Worm (Caenorhabditis elegans) whole organism, L4 larva: ENCODE measurements around the gene lgc-33.

Experiments
- D1046.2 ChIP-seq: fragments of 200-800 bp; sonication (Bioruptor generic); IDR thresholded peaks from 2 replicates; pipeline ENCODE4 v1.3.6; 2022; ENCODE audit warnings: missing genetic modification characterization, missing compliant biosample characterization
- F10B5.3 ChIP-seq: sonication (generic microtip); optimal IDR thresholded peaks from 2 replicates; lab custom pipeline; 2016; ENCODE audit warnings: mild to moderate bottlenecking, missing genetic modification characterization, missing compliant biosample characterization
- F26F4.8 ChIP-seq: fragments of 200-800 bp; sonication (Bioruptor generic); conservative IDR thresholded peaks from 2 replicates; pipeline ENCODE4 v1.3.6; 2022; ENCODE audit warnings: missing genetic modification characterization, missing compliant biosample characterization
- F44E2.7 ChIP-seq: fragments of 200-800 bp; sonication (Bioruptor generic); IDR thresholded peaks from 2 replicates; pipeline ENCODE4 v2.1.2; 2022; ENCODE audit warnings: missing genetic modification characterization, missing compliant biosample characterization
- Y105C5A.15 ChIP-seq: fragments of 200-800 bp; sonication (Bioruptor generic); IDR thresholded peaks from 2 replicates; pipeline ENCODE4 v1.3.6; 2022; ENCODE audit warnings: missing genetic modification characterization, missing compliant biosample characterization
- Y48G9A.11 ChIP-seq: fragments of 200-800 bp; sonication (Bioruptor generic); IDR thresholded peaks from 2 replicates; pipeline ENCODE4 v1.3.6; 2022; ENCODE audit warnings: missing genetic modification reagents, missing genetic modification characterization, missing compliant biosample characterization
- Y75B8A.6 ChIP-seq: fragments of 200-800 bp; sonication (Bioruptor generic); IDR thresholded peaks from 2 replicates; pipeline ENCODE4 v1.3.6; 2022; ENCODE audit warnings: missing genetic modification reagents, missing genetic modification characterization, missing compliant biosample characterization
- ZK546.5 ChIP-seq, 2 experiments: sonication (generic microtip); optimal IDR thresholded peaks; 2 replicates each; lab custom pipeline; 2017; ENCODE audit warnings: missing biosample characterization in 2 of 2, missing genetic modification characterization in 2 of 2
- aha-1 ChIP-seq: fragments of 150-350 bp; peaks from one replicate; lab custom pipeline; 2014; ENCODE audit warnings: missing biosample characterization, missing genetic modification characterization
- ama-1 ChIP-seq: fragments of 150-350 bp; optimal IDR thresholded peaks from 2 replicates; lab custom pipeline; 2014; ENCODE audit warnings: inconsistent platforms, mixed read lengths
- arid-1 ChIP-seq: fragments of 200-800 bp; sonication (Bioruptor generic); conservative IDR thresholded peaks from 2 replicates; pipeline ENCODE4 v1.3.6; 2022; ENCODE audit warnings: missing genetic modification reagents, missing genetic modification characterization, missing compliant biosample characterization
- ceh-28 ChIP-seq: fragments of 150-350 bp; optimal IDR thresholded peaks from 2 replicates; lab custom pipeline; 2014; ENCODE audit warnings: missing biosample characterization, missing genetic modification reagents, missing genetic modification characterization
- cey-2 ChIP-seq: sonication (generic microtip); optimal IDR thresholded peaks from 3 replicates; lab custom pipeline; 2017; ENCODE audit warnings: missing genetic modification characterization, mild to moderate bottlenecking, missing compliant biosample characterization, antibody characterized with exemption, borderline replicate concordance; ENCODE audit not compliant: insufficient read depth
- ctbp-1 ChIP-seq: fragments of 200-800 bp; sonication (Bioruptor generic); IDR thresholded peaks from 2 replicates; pipeline ENCODE4 v1.3.6; 2022; ENCODE audit warnings: missing genetic modification reagents, missing genetic modification characterization, missing compliant biosample characterization
- daf-16 ChIP-seq, 3 experiments: sonication (generic microtip); optimal IDR thresholded peaks; 2 replicates each; lab custom pipeline; 2016 to 2017; ENCODE audit warnings: missing genetic modification characterization in 3 of 3, missing genetic modification reagents in 3 of 3, mild to moderate bottlenecking in 2 of 3, missing compliant biosample characterization in 2 of 3, missing biosample characterization in 1 of 3, moderate library complexity in 1 of 3
- dmd-6 ChIP-seq: fragments of 200-800 bp; sonication (Bioruptor generic); IDR thresholded peaks from 2 replicates; pipeline ENCODE4 v1.3.6; 2022; ENCODE audit warnings: missing genetic modification reagents, missing genetic modification characterization, missing compliant biosample characterization
- dmd-8 ChIP-seq: fragments of 200-800 bp; sonication (Bioruptor generic); IDR thresholded peaks from 2 replicates; pipeline ENCODE4 v1.3.6; 2022; ENCODE audit warnings: missing genetic modification characterization, missing compliant biosample characterization
- duxl-1 ChIP-seq: sonication (generic microtip); optimal IDR thresholded peaks from 2 replicates; lab custom pipeline; 2016; ENCODE audit warnings: mild to moderate bottlenecking, missing genetic modification characterization, moderate library complexity, missing compliant biosample characterization; ENCODE audit not compliant: poor library complexity
- egl-27 ChIP-seq: sonication (generic microtip); optimal IDR thresholded peaks from 3 replicates; lab custom pipeline; 2017; ENCODE audit warnings: missing biosample characterization, missing genetic modification reagents, missing genetic modification characterization
- fkh-10 ChIP-seq: fragments of 150-350 bp; optimal IDR thresholded peaks from 2 replicates; lab custom pipeline; 2014; ENCODE audit warnings: missing biosample characterization, missing genetic modification reagents, missing genetic modification characterization
- hlh-11 ChIP-seq: fragments of 200-800 bp; sonication (Bioruptor generic); optimal IDR thresholded peaks from 2 replicates; lab custom pipeline; 2018; ENCODE audit warnings: mild to moderate bottlenecking, missing genetic modification characterization, missing compliant biosample characterization
- hlh-30 ChIP-seq: sonication (generic microtip); optimal IDR thresholded peaks from 2 replicates; lab custom pipeline; 2017; ENCODE audit warnings: antibody characterized with exemption, mild to moderate bottlenecking, missing genetic modification characterization, missing compliant biosample characterization; ENCODE audit not compliant: insufficient read depth
- hmg-1.1 ChIP-seq: fragments of 200-800 bp; sonication (Bioruptor generic); IDR thresholded peaks from 2 replicates; pipeline ENCODE4 v1.3.6; 2022; ENCODE audit warnings: missing genetic modification reagents, missing genetic modification characterization, missing compliant biosample characterization
- jun-1 ChIP-seq: fragments of 150-350 bp; optimal IDR thresholded peaks from 2 replicates; lab custom pipeline; 2014; ENCODE audit warnings: missing biosample characterization, missing genetic modification reagents, missing genetic modification characterization
- lim-7 ChIP-seq: fragments of 200-800 bp; sonication (Bioruptor generic); IDR thresholded peaks from 2 replicates; pipeline ENCODE4 v1.3.6; 2022; ENCODE audit warnings: missing genetic modification characterization, missing compliant biosample characterization
- lin-13 ChIP-seq: fragments of 150-350 bp; optimal IDR thresholded peaks from 2 replicates; lab custom pipeline; 2014; ENCODE audit warnings: missing biosample characterization, missing genetic modification reagents, missing genetic modification characterization
- lin-15B ChIP-seq: fragments of 150-350 bp; sonication (generic microtip); optimal IDR thresholded peaks from 3 replicates; lab custom pipeline; 2014; ENCODE audit warnings: missing biosample characterization, missing genetic modification characterization
- lin-38 ChIP-seq: fragments of 200-800 bp; sonication (Bioruptor generic); IDR thresholded peaks from 2 replicates; pipeline ENCODE4 v1.3.6; 2022; ENCODE audit warnings: missing genetic modification reagents, missing genetic modification characterization, missing compliant biosample characterization
- lir-3 ChIP-seq: sonication (generic microtip); optimal IDR thresholded peaks from 2 replicates; lab custom pipeline; 2016; ENCODE audit warnings: mild to moderate bottlenecking, missing genetic modification characterization, missing compliant biosample characterization
- madf-5 ChIP-seq, 2 experiments: fragments of 200-800 bp; sonication (Bioruptor generic); IDR thresholded peaks; 2 replicates each; pipeline ENCODE4 v1.3.6; 2022; ENCODE audit warnings: missing compliant biosample characterization in 2 of 2, missing genetic modification characterization in 2 of 2
- mxl-3 ChIP-seq: fragments of 200-800 bp; sonication (Bioruptor generic); optimal IDR thresholded peaks from 2 replicates; lab custom pipeline; 2018; ENCODE audit warnings: mild to moderate bottlenecking, missing genetic modification characterization, missing compliant biosample characterization
- nhr-10 ChIP-seq: fragments of 150-350 bp; optimal IDR thresholded peaks from 2 replicates; lab custom pipeline; 2014; ENCODE audit warnings: missing biosample characterization, missing genetic modification characterization
- nhr-11 ChIP-seq: fragments of 150-350 bp; optimal IDR thresholded peaks from 2 replicates; lab custom pipeline; 2014; ENCODE audit warnings: missing biosample characterization, missing genetic modification characterization
- nhr-111 ChIP-seq: fragments of 200-800 bp; sonication (Bioruptor generic); optimal IDR thresholded peaks from 2 replicates; lab custom pipeline; 2018; ENCODE audit warnings: mild to moderate bottlenecking, missing genetic modification characterization, missing compliant biosample characterization
- nhr-28 ChIP-seq: fragments of 150-350 bp; optimal IDR thresholded peaks from 2 replicates; lab custom pipeline; 2014; ENCODE audit warnings: missing biosample characterization, missing genetic modification characterization
- nhr-41 ChIP-seq: fragments of 200-800 bp; sonication (Bioruptor generic); IDR thresholded peaks from 2 replicates; pipeline ENCODE4 v1.3.6; 2022; ENCODE audit warnings: missing genetic modification reagents, missing genetic modification characterization, missing compliant biosample characterization
- nhr-42 ChIP-seq: fragments of 200-800 bp; sonication (Bioruptor generic); IDR thresholded peaks from 2 replicates; pipeline ENCODE4 v1.3.6; 2022; ENCODE audit warnings: missing genetic modification characterization, missing compliant biosample characterization
- pha-4 ChIP-seq, 2 experiments: fragments of 150-350 bp in 1 of 2; fragments of 200-800 bp in 1 of 2; sonication (Bioruptor generic) in 1 of 2; IDR thresholded peaks in 1 of 2; optimal IDR thresholded peaks in 1 of 2; 2 replicates each; pipeline versions ENCODE4 v1.3.6 to Lab custom; 2014 to 2022; ENCODE audit warnings: missing genetic modification characterization in 2 of 2, missing genetic modification reagents in 2 of 2, missing biosample characterization in 1 of 2, missing compliant biosample characterization in 1 of 2
- pqm-1 ChIP-seq: sonication (generic microtip); optimal IDR thresholded peaks from 2 replicates; lab custom pipeline; 2017; ENCODE audit warnings: missing biosample characterization, missing genetic modification characterization
- rbr-2 ChIP-seq: sonication (generic microtip); optimal IDR thresholded peaks from 2 replicates; lab custom pipeline; 2016; ENCODE audit warnings: missing genotype, missing genetic modification characterization, missing compliant biosample characterization
- sdz-12 ChIP-seq: fragments of 200-800 bp; sonication (Bioruptor generic); optimal IDR thresholded peaks from 2 replicates; lab custom pipeline; 2018; ENCODE audit warnings: mild to moderate bottlenecking, missing genetic modification characterization, missing compliant biosample characterization
- set-16 ChIP-seq: fragments of 200-800 bp; sonication (Bioruptor generic); IDR thresholded peaks from 2 replicates; pipeline ENCODE4 v1.3.6; 2022; ENCODE audit warnings: missing genetic modification reagents, missing genetic modification characterization, missing compliant biosample characterization
- skn-1 ChIP-seq: fragments of 150-350 bp; optimal IDR thresholded peaks from 2 replicates; lab custom pipeline; 2014; ENCODE audit warnings: missing biosample characterization, missing genetic modification characterization
- spr-1 ChIP-seq: sonication (generic microtip); optimal IDR thresholded peaks from 2 replicates; lab custom pipeline; 2016; ENCODE audit warnings: mild to moderate bottlenecking, missing genetic modification characterization, missing compliant biosample characterization
- tra-1 ChIP-seq: fragments of 200-800 bp; sonication (Bioruptor generic); IDR thresholded peaks from 2 replicates; pipeline ENCODE4 v1.3.6; 2022; ENCODE audit warnings: missing genetic modification reagents, missing genetic modification characterization, missing compliant biosample characterization
- unc-62 ChIP-seq, 3 experiments: fragments of 150-350 bp in 1 of 3; sonication (generic microtip); optimal IDR thresholded peaks in 2 of 3; peaks in 1 of 3; 1 replicate in 1 of 3; 2 replicates in 2 of 3; lab custom pipeline; 2014 to 2017; ENCODE audit warnings: missing biosample characterization in 3 of 3, missing genetic modification characterization in 3 of 3, missing genetic modification reagents in 3 of 3, missing genotype in 1 of 3
- zag-1 ChIP-seq: fragments of 150-350 bp; optimal IDR thresholded peaks from 2 replicates; lab custom pipeline; 2014; ENCODE audit warnings: missing biosample characterization, missing genetic modification characterization
- zip-11 ChIP-seq: fragments of 200-800 bp; sonication (Bioruptor generic); IDR thresholded peaks from 2 replicates; pipeline ENCODE4 v1.3.6; 2022; ENCODE audit warnings: missing genetic modification characterization, missing compliant biosample characterization
- ztf-7 ChIP-seq: fragments of 150-350 bp; optimal IDR thresholded peaks from 2 replicates; lab custom pipeline; 2014; ENCODE audit warnings: missing biosample characterization, missing genetic modification characterization

Gene lgc-33

DNA sequence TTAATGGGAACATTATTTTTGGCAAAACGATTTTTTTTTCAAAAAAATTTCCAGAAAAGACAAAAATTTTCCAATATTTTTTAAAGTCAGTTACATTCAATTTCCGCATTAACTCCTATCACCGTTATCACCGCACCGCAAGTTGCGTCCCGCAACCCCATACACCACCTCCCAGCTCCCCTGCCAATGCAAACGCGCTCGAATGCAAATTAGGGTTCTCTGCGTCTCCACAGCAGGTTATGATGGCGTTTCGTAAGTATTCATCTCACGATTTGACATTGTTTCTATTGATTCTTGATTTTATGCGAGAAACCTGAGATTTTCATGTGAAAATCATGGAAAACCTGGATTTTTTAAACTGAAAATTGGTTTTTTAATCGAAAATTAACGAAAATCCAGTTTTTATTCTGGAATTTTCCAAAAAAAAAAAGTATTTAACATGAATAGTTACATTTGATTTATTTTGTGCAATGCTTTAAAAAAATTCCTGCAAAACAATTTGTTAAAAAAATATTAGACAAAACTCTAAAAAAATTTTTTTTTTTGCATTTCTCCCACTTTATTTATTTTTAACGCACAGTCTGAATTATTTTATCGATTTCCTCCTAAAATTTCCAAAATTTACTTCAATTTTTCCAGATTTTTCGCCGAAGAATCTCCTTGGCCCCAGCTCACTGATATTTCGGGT lies 39.6 kb downstream of the lgc-33 start, which contains the start of gene mak-2 (continued):
- TF ChIP-seq dmd-8 (GFP tag; lab: Robert Waterston, UW) (no peak), ztf-7 (tag; lab: Kevin White, UChicago) (no peak), duxl-1 (tag; lab: Kevin White, UChicago) (peak; percentile 27), spr-1 (no peak), lim-7 (GFP tag; lab: Robert Waterston, UW) (no peak), zag-1 (tag; lab: Kevin White, UChicago) (no peak), set-16 (no peak), rbr-2 (tag; lab: Kevin White, UChicago) (peak; percentile 68), cey-2 (tag; lab: Kevin White, UChicago) (no peak), egl-27 (no peak), aha-1 (no peak), nhr-41 (no peak), lin-38 (GFP tag; lab: Robert Waterston, UW) (peak; percentile 96), lir-3 (no peak), dmd-6 (peak; percentile 63), zip-11 (GFP tag; lab: Robert Waterston, UW) (no peak), daf-16 (GFP tag; optimal IDR thresholded peaks at IDR 0.05; lab: Kevin White, UChicago) (no peak), daf-16 (tag; optimal IDR thresholded peaks at IDR 0.05; lab: Kevin White, UChicago) (peak; percentile 57), mxl-3 (GFP tag; lab: Kevin White, UChicago) (peak; percentile 46), Y48G9A.11 (GFP tag; lab: Robert Waterston, UW) (no peak), skn-1 (tag; lab: Kevin White, UChicago) (no peak), nhr-111 (GFP tag; lab: Kevin White, UChicago) (no peak), ama-1 (no peak), nhr-10 (no peak), F26F4.8 (no peak), jun-1 (tag; lab: Kevin White, UChicago) (no peak), ZK546.5 (tag; optimal IDR thresholded peaks at IDR 0.05; lab: Kevin White, UChicago) (no peak), sdz-12 (GFP tag; lab: Kevin White, UChicago) (no peak), tra-1 (GFP tag; lab: Robert Waterston, UW) (no peak), pqm-1 (tag; lab: Kevin White, UChicago) (peak; percentile 74), lin-15B (tag; lab: Kevin White, UChicago) (peak; percentile 52), hmg-1.1 (GFP tag; lab: Robert Waterston, UW) (peak; percentile 67), unc-62 (GFP tag; optimal IDR thresholded peaks at IDR 0.05 in 1 of 2; lab: Kevin White, UChicago) (peak in 1 of 2 experiments; percentile 98), unc-62 (tag; optimal IDR thresholded peaks at IDR 0.05; lab: Kevin White, UChicago) (no peak), D1046.2 (GFP tag; lab: Robert Waterston, UW) (no peak), madf-5 (GFP tag; IDR thresholded peaks at IDR 0.05; lab: Robert Waterston, UW) (no peak), F10B5.3 (tag; lab: Kevin White, UChicago) (no peak), nhr-28 (tag; lab: Kevin White, UChicago) (peak; percentile 79), F44E2.7 (GFP tag; lab: Robert Waterston, UW) (no peak), arid-1 (GFP tag; lab: Robert Waterston, UW) (no peak), hlh-30 (tag; lab: Kevin White, UChicago) (peak; percentile 75), lin-13 (GFP tag; lab: Kevin White, UChicago) (peak; percentile 78), pha-4 (GFP tag; IDR thresholded peaks at IDR 0.05; lab: Robert Waterston, UW) (no peak), pha-4 (tag; optimal IDR thresholded peaks at IDR 0.05; lab: Kevin White, UChicago) (peak; percentile 12), fkh-10 (GFP tag; lab: Kevin White, UChicago) (peak; percentile 7), nhr-11 (peak; percentile 52), Y105C5A.15 (no peak), nhr-42 (GFP tag; lab: Robert Waterston, UW) (no peak), hlh-11 (tag; lab: Kevin White, UChicago) (peak; percentile 71), ctbp-1 (GFP tag; lab: Robert Waterston, UW) (no peak), Y75B8A.6 (no peak), ceh-28 (no peak)
